Fruit fly (Drosophila melanogaster): Measurements from ENCODE around the gene CG31913.

CG31913 gene

DNA sequence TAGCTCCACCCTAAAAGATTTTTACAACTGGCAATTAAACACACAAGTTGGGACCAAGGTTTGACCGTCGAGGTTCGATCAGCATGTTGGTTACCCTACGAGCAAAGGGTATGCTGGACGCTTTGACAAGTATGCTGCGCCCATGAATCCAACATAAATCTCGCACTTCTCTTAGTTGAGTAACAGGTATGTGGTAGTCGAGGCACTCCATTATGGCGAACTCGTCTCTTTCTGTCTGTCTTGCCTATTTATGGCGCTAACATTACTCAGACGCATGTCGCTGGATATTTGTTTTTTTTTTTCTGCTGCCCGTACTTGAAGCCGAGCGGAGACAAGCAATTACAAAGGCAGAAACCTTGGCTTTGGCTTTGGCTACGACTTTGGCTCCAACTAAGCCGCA lies 2.6 kb upstream of the CG31913 start (continued):
- no peak for TF ChIP-seq Vsx1 (GFP tag; optimal IDR thresholded peaks at IDR 0.05)
- no peak for TF ChIP-seq CG42726 (GFP tag; IDR thresholded peaks at IDR 0.05; ENCODE audit: partially characterized antibody)
- TF ChIP-seq CG2120 (GFP tag; optimal IDR thresholded peaks at IDR 0.05): peak; percentile 12
- no peak for TF ChIP-seq Dip3 (GFP tag; optimal IDR thresholded peaks at IDR 0.05)
- TF ChIP-seq inv (GFP tag; IDR thresholded peaks at IDR 0.05; ENCODE audit: partially characterized antibody): peak; percentile 54; the same call in 1 of the 2 replicates
- no peak for TF ChIP-seq CG9437 (GFP tag; optimal IDR thresholded peaks at IDR 0.05)
- peak; percentile 73 for TF ChIP-seq CG14860 (GFP tag; IDR thresholded peaks at IDR 0.05; ENCODE audit: partially characterized antibody)
- TF ChIP-seq CG3407 (GFP tag; optimal IDR thresholded peaks at IDR 0.05): no peak
- TF ChIP-seq HmgD (GFP tag; optimal IDR thresholded peaks at IDR 0.05): no peak
- peak; percentile 80 for TF ChIP-seq Med (GFP tag)
- no peak for TF ChIP-seq H15 (GFP tag; IDR thresholded peaks at IDR 0.05)
- peak; percentile 15 for TF ChIP-seq mirr (GFP tag; optimal IDR thresholded peaks at IDR 0.05)
- TF ChIP-seq Stat92E (GFP tag; optimal IDR thresholded peaks at IDR 0.05): no peak
- 0 out of 3 replicates have a peak, but pooled peaks have one; percentile 26 for TF ChIP-seq zen2 (GFP tag; IDR thresholded peaks at IDR 0.05; ENCODE audit: partially characterized antibody)
- peak; percentile 73; the same call in 2 of the 3 replicates for TF ChIP-seq hb (GFP tag; IDR thresholded peaks at IDR 0.05; ENCODE audit: partially characterized antibody)
- peak; percentile 44; the same call in 1 of the 2 replicates for TF ChIP-seq bbx (GFP tag; IDR thresholded peaks at IDR 0.05; ENCODE audit: partially characterized antibody)
- peak; percentile 40; the same call in 1 of the 4 replicates for TF ChIP-seq Dll (GFP tag; IDR thresholded peaks at IDR 0.05; ENCODE audit: partially characterized antibody)
- peak; percentile 39; the same call in 1 of the 3 replicates for TF ChIP-seq vnd (GFP tag; IDR thresholded peaks at IDR 0.05; ENCODE audit: partially characterized antibody)
- no peak for TF ChIP-seq CoRest (tag; optimal IDR thresholded peaks at IDR 0.05)
- no peak; the same call in 1 of the 2 replicates for TF ChIP-seq CG13287 (GFP tag; IDR thresholded peaks at IDR 0.05; ENCODE audit: partially characterized antibody)
- TF ChIP-seq peb (GFP tag; IDR thresholded peaks at IDR 0.05): no peak
- TF ChIP-seq sima (GFP tag; optimal IDR thresholded peaks at IDR 0.05): no peak
- no peak for TF ChIP-seq crol (GFP tag; IDR thresholded peaks at IDR 0.05)
- TF ChIP-seq Sox102F (GFP tag; optimal IDR thresholded peaks at IDR 0.05): no peak
- peak; percentile 31 for TF ChIP-seq CG12769 (tag; optimal IDR thresholded peaks at IDR 0.05)
- no peak for TF ChIP-seq her (GFP tag; optimal IDR thresholded peaks at IDR 0.05)
- peak; percentile 10 for TF ChIP-seq ind (GFP tag; optimal IDR thresholded peaks at IDR 0.05)
- no peak for TF ChIP-seq CG10431 (GFP tag; optimal IDR thresholded peaks at IDR 0.05)
- TF ChIP-seq CG2712 (tag; optimal IDR thresholded peaks at IDR 0.05): no peak
- TF ChIP-seq jumu (GFP tag; optimal IDR thresholded peaks at IDR 0.05): peak; percentile 31
- TF ChIP-seq chinmo (GFP tag; IDR thresholded peaks at IDR 0.05; ENCODE audit: partially characterized antibody): 0 out of 4 replicates have a peak, but pooled peaks have one; percentile 64
- no peak for TF ChIP-seq CG8924 (tag; optimal IDR thresholded peaks at IDR 0.05)
- no peak for TF ChIP-seq crp (GFP tag; optimal IDR thresholded peaks at IDR 0.05)
- TF ChIP-seq CG5180 (GFP tag; optimal IDR thresholded peaks at IDR 0.05): peak; percentile 92
- TF ChIP-seq PHDP (tag; optimal IDR thresholded peaks at IDR 0.05): no peak
- TF ChIP-seq H2.0 (GFP tag; IDR thresholded peaks at IDR 0.05): 0 out of 2 replicates have a peak, but pooled peaks have one; percentile 34
- no peak for TF ChIP-seq Max (GFP tag; optimal IDR thresholded peaks at IDR 0.05)
- no peak for TF ChIP-seq CG32532 (GFP tag; IDR thresholded peaks at IDR 0.05)

DNA sequence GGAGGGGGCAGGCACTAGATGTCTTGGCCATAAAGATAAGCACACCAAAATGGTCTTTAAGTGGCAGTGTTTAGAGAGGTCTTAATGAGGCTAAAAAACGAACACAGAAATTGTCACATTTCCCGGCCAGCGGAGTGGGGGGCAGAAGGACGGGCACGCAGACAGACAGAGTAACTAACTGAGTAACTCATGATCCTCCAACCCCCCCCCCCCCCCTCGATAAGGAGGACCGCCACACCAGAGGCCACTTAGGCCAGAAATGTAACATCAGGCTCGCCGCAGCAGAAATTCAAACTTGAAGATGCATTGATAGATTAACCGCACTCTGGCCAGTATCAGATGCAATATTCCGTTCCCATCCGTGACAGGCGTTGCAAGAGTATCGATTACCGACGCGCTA lies 965 bp upstream of the CG31913 start:
- TF ChIP-seq CG12236 (GFP tag; optimal IDR thresholded peaks at IDR 0.05) (no peak), Oaz (GFP tag; IDR thresholded peaks at IDR 0.05) (no peak), Ets65A (GFP tag) (peak; percentile 68), CG15269 (tag; optimal IDR thresholded peaks at IDR 0.05) (no peak), zen (tag; optimal IDR thresholded peaks at IDR 0.05) (no peak), sisA (GFP tag; IDR thresholded peaks at IDR 0.05) (no peak), hb (GFP tag; IDR thresholded peaks at IDR 0.05; ENCODE audit: partially characterized antibody) (0 out of 3 replicates have a peak, but pooled peaks have one; percentile 43), Oli (tag; optimal IDR thresholded peaks at IDR 0.05) (no peak), sob (GFP tag; IDR thresholded peaks at IDR 0.05) (no peak), twi (tag; optimal IDR thresholded peaks at IDR 0.05) (no peak), CG34422 (GFP tag; IDR thresholded peaks at IDR 0.05) (no peak), CG10431 (GFP tag; optimal IDR thresholded peaks at IDR 0.05) (no peak), CG9876 (GFP tag; optimal IDR thresholded peaks at IDR 0.05) (no peak), CG10565 (GFP tag; optimal IDR thresholded peaks at IDR 0.05) (no peak), CG8765 (GFP tag; IDR thresholded peaks at IDR 0.05) (no peak)

All from whole organism, embryonic.